Fruit fly (Drosophila melanogaster): ENCODE measurements around the gene CG43861.
A peak's percentile ranks its signal among the peaks of the same experiment; 100 is the strongest.

Gene CG43861

dm6 chr2L:19941352-19941851, 75.7 kb downstream of the CG43861 start:
- TF ChIP-seq maf-S (GFP tag; optimal IDR thresholded peaks at IDR 0.05), result peak; percentile 85
- TF ChIP-seq zf30C (GFP tag; optimal IDR thresholded peaks at IDR 0.05), result peak; percentile 28
- TF ChIP-seq CG18262 (tag; optimal IDR thresholded peaks at IDR 0.05), result peak; percentile 82
- TF ChIP-seq Jarid2 (GFP tag; optimal IDR thresholded peaks at IDR 0.05), result peak; percentile 46
- peak; percentile 85 for TF ChIP-seq az2 (GFP tag; optimal IDR thresholded peaks at IDR 0.05)
- TF ChIP-seq Xbp1 (GFP tag; optimal IDR thresholded peaks at IDR 0.05), result peak; percentile 89
- TF ChIP-seq fru (optimal IDR thresholded peaks at IDR 0.05), result no peak
- peak; percentile 79 for TF ChIP-seq CG9876 (GFP tag; optimal IDR thresholded peaks at IDR 0.05)
- peak; percentile 70 for TF ChIP-seq scrt (GFP tag; optimal IDR thresholded peaks at IDR 0.05)
- TF ChIP-seq Atf3 (GFP tag; optimal IDR thresholded peaks at IDR 0.05), result peak; percentile 73
- peak; percentile 90 for TF ChIP-seq Awh (GFP tag; IDR thresholded peaks at IDR 0.05)
- peak; percentile 57 for TF ChIP-seq CG17568 (GFP tag; optimal IDR thresholded peaks at IDR 0.05)
- peak; percentile 34; the same call in 1 of the 2 replicates for TF ChIP-seq crol (GFP tag; IDR thresholded peaks at IDR 0.05)
- TF ChIP-seq gfzf (GFP tag; optimal IDR thresholded peaks at IDR 0.05), result no peak
- TF ChIP-seq CG42726 (GFP tag; IDR thresholded peaks at IDR 0.05; ENCODE audit: partially characterized antibody), result no peak
- TF ChIP-seq ATbp (GFP tag; optimal IDR thresholded peaks at IDR 0.05), result peak; percentile 78
- TF ChIP-seq CG9932 (GFP tag; IDR thresholded peaks at IDR 0.05), result peak; percentile 94
- TF ChIP-seq CG2678 (tag; optimal IDR thresholded peaks at IDR 0.05), result peak; percentile 89
- TF ChIP-seq Trl (optimal IDR thresholded peaks at IDR 0.05), result no peak
- peak; percentile 83 for TF ChIP-seq Trl (GFP tag; optimal IDR thresholded peaks at IDR 0.05)
- TF ChIP-seq CG13775 (GFP tag; optimal IDR thresholded peaks at IDR 0.05), result peak; percentile 80
- TF ChIP-seq al (GFP tag; IDR thresholded peaks at IDR 0.05), result peak; percentile 93
- peak; percentile 89 for TF ChIP-seq lab (GFP tag; optimal IDR thresholded peaks at IDR 0.05)
- TF ChIP-seq cad (GFP tag; optimal IDR thresholded peaks at IDR 0.05), result no peak
- peak; percentile 78 for TF ChIP-seq disco-r (GFP tag; optimal IDR thresholded peaks at IDR 0.05)
- peak; percentile 74 for TF ChIP-seq Adf1 (GFP tag; IDR thresholded peaks at IDR 0.05)
- no peak for TF ChIP-seq CG6791 (GFP tag; IDR thresholded peaks at IDR 0.05; ENCODE audit: partially characterized antibody)
- peak; percentile 56 for TF ChIP-seq zen (tag; optimal IDR thresholded peaks at IDR 0.05)
- peak; percentile 64 for TF ChIP-seq schlank (tag; optimal IDR thresholded peaks at IDR 0.05)
- peak; percentile 84 for TF ChIP-seq BtbVII (GFP tag; optimal IDR thresholded peaks at IDR 0.05)
- TF ChIP-seq CG10209 (GFP tag; optimal IDR thresholded peaks at IDR 0.05), result peak; percentile 87
- peak; percentile 89 for TF ChIP-seq CG17328 (GFP tag; IDR thresholded peaks at IDR 0.05)
- TF ChIP-seq CG2875 (GFP tag; optimal IDR thresholded peaks at IDR 0.05), result peak; percentile 71
- peak; percentile 71 for TF ChIP-seq Vsx1 (GFP tag; optimal IDR thresholded peaks at IDR 0.05)
- TF ChIP-seq CG12219 (GFP tag; optimal IDR thresholded peaks at IDR 0.05), result peak; percentile 83
- TF ChIP-seq CG17385 (GFP tag; optimal IDR thresholded peaks at IDR 0.05), result peak; percentile 81
- peak; percentile 44; the same call in 1 of the 2 replicates for TF ChIP-seq ro (GFP tag; IDR thresholded peaks at IDR 0.05)
- TF ChIP-seq Sox100B (GFP tag; optimal IDR thresholded peaks at IDR 0.05), result peak; percentile 66
- peak; percentile 76 for TF ChIP-seq danr (GFP tag; IDR thresholded peaks at IDR 0.05)
- TF ChIP-seq prd (optimal IDR thresholded peaks at IDR 0.05), result no peak
- TF ChIP-seq prd (GFP tag; IDR thresholded peaks at IDR 0.05), result peak; percentile 95
- peak; percentile 90 for TF ChIP-seq gce (GFP tag; IDR thresholded peaks at IDR 0.05)
- TF ChIP-seq CG12391 (tag; optimal IDR thresholded peaks at IDR 0.05), result peak; percentile 86
- no peak for TF ChIP-seq CkIIα-i1 (GFP tag; IDR thresholded peaks at IDR 0.05)
- peak; percentile 55 for TF ChIP-seq pb (GFP tag; optimal IDR thresholded peaks at IDR 0.05)
- TF ChIP-seq sens (GFP tag), result peak; percentile 96
- TF ChIP-seq CG7271 (tag; optimal IDR thresholded peaks at IDR 0.05), result peak; percentile 5
- TF ChIP-seq p53 (GFP tag; optimal IDR thresholded peaks at IDR 0.05), result peak; percentile 67
- peak; percentile 95 for TF ChIP-seq CG32532 (GFP tag; IDR thresholded peaks at IDR 0.05)
- no peak for TF ChIP-seq Hr39 (optimal IDR thresholded peaks at IDR 0.05)
- no peak for TF ChIP-seq Tbp (GFP tag; optimal IDR thresholded peaks at IDR 0.05)
- peak; percentile 50 for TF ChIP-seq CG12071 (GFP tag; optimal IDR thresholded peaks at IDR 0.05)

All from whole organism, embryonic.